Worm (Caenorhabditis elegans): ENCODE results near the gene srr-1.

srr-1 gene

ce11 chrV:13085227-13085640 lies 31.7 kb upstream of the srr-1 start:
- no peak for TF ChIP-seq zag-1 (tag; optimal IDR thresholded peaks at IDR 0.05)
- TF ChIP-seq lin-14 (GFP tag; optimal IDR thresholded peaks at IDR 0.05), result peak; percentile 58
- no peak for TF ChIP-seq ztf-11 (tag; optimal IDR thresholded peaks at IDR 0.05)
- TF ChIP-seq fos-1 (tag; optimal IDR thresholded peaks at IDR 0.05), result no peak
- TF ChIP-seq efl-1 (optimal IDR thresholded peaks at IDR 0.05), result no peak
- no peak for TF ChIP-seq efl-1 (GFP tag; optimal IDR thresholded peaks at IDR 0.05 in 1 of 2)
- peak; percentile 25 for TF ChIP-seq nhr-71 (tag; optimal IDR thresholded peaks at IDR 0.05)
- peak; percentile 87 for TF ChIP-seq nhr-85 (tag)
- TF ChIP-seq swsn-7 (tag; optimal IDR thresholded peaks at IDR 0.05), result no peak
- TF ChIP-seq dsc-1 (tag; optimal IDR thresholded peaks at IDR 0.05), result no peak
- TF ChIP-seq vab-15 (tag; optimal IDR thresholded peaks at IDR 0.05), result no peak
- TF ChIP-seq aly-2 (tag; optimal IDR thresholded peaks at IDR 0.05), result no peak
- peak in 1 of 2 experiments; percentile 69 for TF ChIP-seq lin-35 (GFP tag; optimal IDR thresholded peaks at IDR 0.05)
- TF ChIP-seq fkh-8 (tag; optimal IDR thresholded peaks at IDR 0.05), result no peak
- no peak for TF ChIP-seq zip-4 (GFP tag; optimal IDR thresholded peaks at IDR 0.05)
- TF ChIP-seq Y116A8C.19 (tag; optimal IDR thresholded peaks at IDR 0.05; ENCODE audit: borderline replicate concordance), result no peak
- no peak for TF ChIP-seq irx-1 (tag; optimal IDR thresholded peaks at IDR 0.05)
- TF ChIP-seq nhr-19 (GFP tag; conservative IDR thresholded peaks at IDR 0.05), result peak; percentile 57
- TF ChIP-seq mep-1 (tag; optimal IDR thresholded peaks at IDR 0.05), result no peak
- no peak for TF ChIP-seq nhr-77 (tag; optimal IDR thresholded peaks at IDR 0.05)
- TF ChIP-seq egl-27 (tag; optimal IDR thresholded peaks at IDR 0.05), result no peak
- no peak for TF ChIP-seq unc-130 (tag; optimal IDR thresholded peaks at IDR 0.05)
- TF ChIP-seq lsy-2 (tag; optimal IDR thresholded peaks at IDR 0.05), result no peak
- peak; percentile 60 for TF ChIP-seq elt-2 (tag; optimal IDR thresholded peaks at IDR 0.05)
- no peak for TF ChIP-seq C34B4.2 (tag; optimal IDR thresholded peaks at IDR 0.05)
- TF ChIP-seq aha-1 (tag; optimal IDR thresholded peaks at IDR 0.05), result no peak
- no peak for TF ChIP-seq lir-3 (tag; optimal IDR thresholded peaks at IDR 0.05; ENCODE audit: poor library complexity)
- no peak for TF ChIP-seq egl-13 (tag; optimal IDR thresholded peaks at IDR 0.05)
- no peak for TF ChIP-seq xbp-1 (tag; optimal IDR thresholded peaks at IDR 0.05)
- peak in 2 of 6 experiments; percentile 50 to 87 for TF ChIP-seq elt-3 (tag; optimal IDR thresholded peaks at IDR 0.05)
- TF ChIP-seq pqm-1 (tag; optimal IDR thresholded peaks at IDR 0.05), result no peak
- TF ChIP-seq dpl-1 (GFP tag; optimal IDR thresholded peaks at IDR 0.05), result peak in 1 of 3 experiments; percentile 37
- no peak for TF ChIP-seq fkh-4 (tag; optimal IDR thresholded peaks at IDR 0.05; ENCODE audit: borderline replicate concordance)
- peak; percentile 60 for TF ChIP-seq nhr-20 (tag; optimal IDR thresholded peaks at IDR 0.05)
- no peak for TF ChIP-seq nhr-12 (tag; optimal IDR thresholded peaks at IDR 0.05)
- TF ChIP-seq pag-3 (tag; optimal IDR thresholded peaks at IDR 0.05; ENCODE audit: borderline replicate concordance, insufficient read depth), result no peak
- TF ChIP-seq ama-1 (optimal IDR thresholded peaks at IDR 0.05), result no peak
- TF ChIP-seq nhr-237 (tag; optimal IDR thresholded peaks at IDR 0.05), result no peak
- TF ChIP-seq tlp-1 (tag; optimal IDR thresholded peaks at IDR 0.05), result no peak
- TF ChIP-seq sptf-1 (tag; optimal IDR thresholded peaks at IDR 0.05), result no peak
- TF ChIP-seq sox-4 (tag; optimal IDR thresholded peaks at IDR 0.05), result no peak
- no peak for TF ChIP-seq hlh-4 (tag; optimal IDR thresholded peaks at IDR 0.05)
- no peak for TF ChIP-seq ceh-8 (GFP tag; optimal IDR thresholded peaks at IDR 0.05)
- no peak for TF ChIP-seq efl-3 (GFP tag; optimal IDR thresholded peaks at IDR 0.05)
- TF ChIP-seq C16A3.4 (tag; optimal IDR thresholded peaks at IDR 0.05), result no peak
- TF ChIP-seq ztf-4 (tag; optimal IDR thresholded peaks at IDR 0.05), result no peak
- TF ChIP-seq mdl-1 (tag; optimal IDR thresholded peaks at IDR 0.05), result peak in 1 of 2 experiments; percentile 29
- no peak for TF ChIP-seq snpc-4 (tag; optimal IDR thresholded peaks at IDR 0.05)
- TF ChIP-seq fkh-10 (GFP tag; optimal IDR thresholded peaks at IDR 0.05), result no peak
- no peak for TF ChIP-seq pax-3 (tag; optimal IDR thresholded peaks at IDR 0.05)
- TF ChIP-seq nhr-47 (tag; optimal IDR thresholded peaks at IDR 0.05), result no peak
- TF ChIP-seq nhr-28 (tag; optimal IDR thresholded peaks at IDR 0.05), result no peak
- TF ChIP-seq rnt-1 (tag; optimal IDR thresholded peaks at IDR 0.05), result no peak
- TF ChIP-seq tbx-2 (tag; optimal IDR thresholded peaks at IDR 0.05), result peak; percentile 35
